Worm (Caenorhabditis elegans) whole organism, L3 larva: ENCODE results near the gene C05C9.2.

ENCODE experiments used
- R02D3.7 ChIP-seq: fragments of 150-350 bp; optimal IDR thresholded peaks from 2 replicates; lab custom pipeline; 2014; ENCODE audit warnings: missing biosample characterization, missing genetic modification characterization
- ZK546.5 ChIP-seq: sonication (generic microtip); optimal IDR thresholded peaks from 2 replicates; lab custom pipeline; 2017; ENCODE audit warnings: missing biosample characterization, missing genetic modification characterization
- ceh-16 ChIP-seq: sonication (generic microtip); optimal IDR thresholded peaks from 2 replicates; lab custom pipeline; 2017; ENCODE audit warnings: missing biosample characterization, missing genetic modification characterization
- ceh-28 ChIP-seq: fragments of 150-350 bp; optimal IDR thresholded peaks from 2 replicates; lab custom pipeline; 2014; ENCODE audit warnings: missing biosample characterization, missing genetic modification reagents, missing genetic modification characterization
- ceh-82 ChIP-seq: fragments of 150-350 bp; optimal IDR thresholded peaks from 2 replicates; lab custom pipeline; 2014; ENCODE audit warnings: missing biosample characterization, missing genetic modification characterization
- ceh-9 ChIP-seq: sonication (generic microtip); optimal IDR thresholded peaks from 2 replicates; lab custom pipeline; 2018; ENCODE audit warnings: missing biosample characterization, missing genetic modification characterization
- daf-12 ChIP-seq: fragments of 150-350 bp; optimal IDR thresholded peaks from 2 replicates; lab custom pipeline; 2014; ENCODE audit warnings: missing biosample characterization, missing genetic modification reagents, missing genetic modification characterization
- egl-27 ChIP-seq: sonication (generic microtip); optimal IDR thresholded peaks from 4 replicates; lab custom pipeline; 2017; ENCODE audit warnings: missing biosample characterization, missing genetic modification reagents, missing genetic modification characterization
- elt-2 ChIP-seq: sonication (generic microtip); optimal IDR thresholded peaks from 2 replicates; lab custom pipeline; 2016; ENCODE audit warnings: missing genetic modification reagents, mild to moderate bottlenecking, missing genetic modification characterization, missing compliant biosample characterization
- elt-3 ChIP-seq, 3 experiments: fragments of 150-350 bp in 1 of 3; sonication (generic microtip) in 2 of 3; optimal IDR thresholded peaks; 2 replicates in 2 of 3; 4 replicates in 1 of 3; lab custom pipeline; 2014 to 2017; ENCODE audit warnings: missing biosample characterization in 3 of 3, missing genetic modification characterization in 3 of 3
- fos-1 ChIP-seq: fragments of 150-350 bp; optimal IDR thresholded peaks from 2 replicates; lab custom pipeline; 2014; ENCODE audit warnings: missing biosample characterization, missing genetic modification characterization
- lsy-12 ChIP-seq: sonication (generic microtip); optimal IDR thresholded peaks from 2 replicates; lab custom pipeline; 2016; ENCODE audit warnings: mild to moderate bottlenecking, missing genetic modification characterization, missing compliant biosample characterization
- mdl-1 ChIP-seq: fragments of 150-350 bp; optimal IDR thresholded peaks from 2 replicates; lab custom pipeline; 2014; ENCODE audit warnings: missing biosample characterization, missing genetic modification characterization
- nhr-11 ChIP-seq: fragments of 150-350 bp; optimal IDR thresholded peaks from 2 replicates; lab custom pipeline; 2014; ENCODE audit warnings: missing biosample characterization, missing genetic modification characterization
- nhr-12 ChIP-seq: fragments of 150-350 bp; optimal IDR thresholded peaks from 2 replicates; lab custom pipeline; 2014; ENCODE audit warnings: missing biosample characterization, missing genetic modification characterization
- nhr-23 ChIP-seq: fragments of 150-350 bp; optimal IDR thresholded peaks from 2 replicates; lab custom pipeline; 2014; ENCODE audit warnings: missing biosample characterization, missing genetic modification reagents, missing genetic modification characterization
- nhr-25 ChIP-seq: sonication (generic microtip); optimal IDR thresholded peaks from 2 replicates; lab custom pipeline; 2017; ENCODE audit warnings: missing biosample characterization, missing genetic modification characterization
- nhr-67 ChIP-seq: fragments of 150-350 bp; optimal IDR thresholded peaks from 2 replicates; lab custom pipeline; 2014; ENCODE audit warnings: missing biosample characterization, missing genetic modification characterization
- nhr-76 ChIP-seq: fragments of 150-350 bp; sonication (generic microtip); optimal IDR thresholded peaks from 5 replicates; lab custom pipeline; 2014; ENCODE audit warnings: missing biosample characterization, missing genetic modification characterization
- pha-4 ChIP-seq: fragments of 150-350 bp; optimal IDR thresholded peaks from 2 replicates; lab custom pipeline; 2014; ENCODE audit warnings: missing biosample characterization, missing genetic modification reagents, missing genetic modification characterization
- sea-2 ChIP-seq: fragments of 150-350 bp; sonication (generic microtip); optimal IDR thresholded peaks from 4 replicates; lab custom pipeline; 2014; ENCODE audit warnings: missing biosample characterization, missing genetic modification reagents, missing genetic modification characterization
- snpc-4 ChIP-seq: fragments of 150-350 bp; optimal IDR thresholded peaks from 2 replicates; lab custom pipeline; 2014; ENCODE audit warnings: missing biosample characterization, missing genetic modification characterization
- tbx-2 ChIP-seq: sonication (generic microtip); optimal IDR thresholded peaks from 2 replicates; lab custom pipeline; 2016; ENCODE audit warnings: mild to moderate bottlenecking, missing genetic modification characterization, missing compliant biosample characterization
- unc-39 ChIP-seq: sonication (generic microtip); optimal IDR thresholded peaks from 4 replicates; lab custom pipeline; 2017; ENCODE audit warnings: missing biosample characterization, missing genetic modification characterization
- unc-62 ChIP-seq: fragments of 150-350 bp; sonication (generic microtip); optimal IDR thresholded peaks from 4 replicates; lab custom pipeline; 2014; ENCODE audit warnings: missing biosample characterization, missing genetic modification reagents, missing genetic modification characterization
- ztf-4 ChIP-seq: fragments of 150-350 bp; optimal IDR thresholded peaks from 2 replicates; lab custom pipeline; 2014; ENCODE audit warnings: missing biosample characterization, missing genetic modification characterization

The C05C9.2 gene

ce11 chrX:11206953-11207352 is 54.1 kb downstream of the C05C9.2 start, which contains the start of gene hst-2 (continued):
- peak; percentile 93 for TF ChIP-seq nhr-23 (tag; lab: Kevin White, UChicago)
- peak; percentile 74 for TF ChIP-seq lsy-12 (tag; lab: Kevin White, UChicago)
- peak; percentile 96 for TF ChIP-seq pha-4 (tag; lab: Kevin White, UChicago)
- TF ChIP-seq unc-62 (GFP tag; lab: Kevin White, UChicago), result no peak
- TF ChIP-seq nhr-11 (tag; lab: Kevin White, UChicago), result peak; percentile 25
- no peak for TF ChIP-seq mdl-1 (tag; lab: Kevin White, UChicago)
- TF ChIP-seq daf-12 (tag; lab: Kevin White, UChicago), result no peak
- peak; percentile 7 for TF ChIP-seq ztf-4 (tag; lab: Kevin White, UChicago)
- TF ChIP-seq nhr-12 (tag; lab: Kevin White, UChicago), result no peak
- peak; percentile 82 for TF ChIP-seq ceh-28 (tag; lab: Kevin White, UChicago)
- no peak for TF ChIP-seq unc-39 (tag; lab: Kevin White, UChicago)
- peak; percentile 54 for TF ChIP-seq snpc-4 (tag; lab: Kevin White, UChicago)
- no peak for TF ChIP-seq nhr-67 (tag; lab: Kevin White, UChicago)
- TF ChIP-seq R02D3.7 (tag; lab: Kevin White, UChicago), result peak; percentile 52
- TF ChIP-seq nhr-25, result peak; percentile 89
- no peak for TF ChIP-seq ZK546.5
- no peak for TF ChIP-seq nhr-76 (tag; lab: Kevin White, UChicago)
- no peak for TF ChIP-seq ceh-16 (tag; lab: Kevin White, UChicago)
- peak; percentile 88 for TF ChIP-seq tbx-2 (tag; lab: Kevin White, UChicago)
- TF ChIP-seq elt-2 (tag; lab: Kevin White, UChicago), result peak; percentile 80
- TF ChIP-seq sea-2 (GFP tag; lab: Kevin White, UChicago), result no peak
- TF ChIP-seq fos-1, result no peak
- TF ChIP-seq ceh-9 (tag; lab: Kevin White, UChicago), result no peak
- TF ChIP-seq egl-27 (tag; lab: Kevin White, UChicago), result no peak
- peak; percentile 45 for TF ChIP-seq ceh-82 (tag; lab: Kevin White, UChicago)
- peak in 1 of 3 experiments; percentile 18 for TF ChIP-seq elt-3 (tag; optimal IDR thresholded peaks at IDR 0.05; lab: Kevin White, UChicago)
- TF ChIP-seq, all 47 proteins: peak for 24
